Fruit fly (Drosophila melanogaster) Kc167 (cell line): ENCODE results near the gene Fer1HCH.

Experiments used
- Myc ChIP-seq: fragments of >200 bp; optimal IDR thresholded peaks from 2 replicates; lab custom pipeline; 2017; ENCODE audit warnings: missing external identifiers
- Sin3A ChIP-seq: fragments of >200 bp; optimal IDR thresholded peaks from 2 replicates; lab custom pipeline; 2018; ENCODE audit warnings: missing external identifiers
- h ChIP-seq: fragments of >200 bp; optimal IDR thresholded peaks from 3 replicates; lab custom pipeline; 2018; ENCODE audit warnings: missing external identifiers
- insv ChIP-seq: fragments of >200 bp; optimal IDR thresholded peaks from 3 replicates; lab custom pipeline; 2018; ENCODE audit warnings: missing external identifiers
- psq ChIP-seq: fragments of >200 bp; optimal IDR thresholded peaks from 2 replicates; lab custom pipeline; 2017; ENCODE audit warnings: missing external identifiers
- ttk ChIP-seq: sonication (Bioruptor generic); optimal IDR thresholded peaks from 2 replicates; lab custom pipeline; 2017; ENCODE audit warnings: missing external identifiers

The Fer1HCH gene

dm6 chr3R:30360653-30361052, 27.3 kb downstream of the Fer1HCH start:
- no peak for TF ChIP-seq Sin3A (lab: Kevin White, UChicago)
- no peak for TF ChIP-seq ttk
- no peak for TF ChIP-seq Myc (lab: Kevin White, UChicago)
- TF ChIP-seq insv (lab: Kevin White, UChicago) = no peak
- no peak for TF ChIP-seq psq (lab: Kevin White, UChicago)
- no peak for TF ChIP-seq h

DNA sequence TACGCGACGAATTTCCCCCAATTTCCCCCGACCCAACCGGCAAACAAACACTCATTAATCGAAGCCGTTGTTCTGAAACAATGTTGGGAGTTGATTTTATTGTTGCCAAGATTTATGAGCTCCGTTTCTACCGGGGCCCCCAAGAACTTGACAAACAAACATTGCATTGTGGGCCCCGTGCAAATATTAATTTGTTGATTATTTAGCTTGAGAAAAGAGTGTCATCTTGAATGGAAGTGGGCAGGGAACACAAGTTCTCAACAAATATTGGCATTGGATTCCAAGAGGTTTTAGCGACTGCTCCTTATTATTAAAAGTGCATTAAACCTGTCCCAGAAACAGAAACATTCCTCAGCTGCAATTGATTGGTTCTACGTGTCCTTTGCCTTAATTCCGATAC, 30.9 kb downstream of the Fer1HCH start:
- TF ChIP-seq Myc (lab: Kevin White, UChicago) = no peak
- no peak for TF ChIP-seq ttk
- no peak for TF ChIP-seq psq (lab: Kevin White, UChicago)
- no peak for TF ChIP-seq h
- TF ChIP-seq insv (lab: Kevin White, UChicago) = no peak
- TF ChIP-seq Sin3A (lab: Kevin White, UChicago) = no peak

DNA sequence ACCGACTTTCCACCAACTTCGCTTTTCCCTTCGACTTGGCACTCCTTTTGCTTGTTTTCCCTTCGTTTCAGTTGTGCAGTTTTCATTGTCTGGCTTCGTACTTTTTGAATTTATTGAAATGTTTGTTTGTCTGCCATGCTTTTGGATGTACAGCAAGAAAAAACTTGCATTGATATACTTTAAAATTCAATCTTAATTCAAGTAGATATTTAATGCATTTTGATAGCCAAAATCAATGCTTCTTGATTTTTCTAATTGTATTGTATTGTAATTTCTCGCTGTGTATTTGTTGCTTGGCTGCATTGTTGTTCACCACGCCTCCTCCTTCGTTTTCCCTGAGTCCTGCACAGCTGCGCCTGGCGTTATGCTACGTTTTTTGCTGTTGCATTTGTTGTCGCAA, 33.2 kb downstream of the Fer1HCH start:
- no peak for TF ChIP-seq psq (lab: Kevin White, UChicago)
- no peak for TF ChIP-seq h
- no peak for TF ChIP-seq Sin3A (lab: Kevin White, UChicago)
- no peak for TF ChIP-seq ttk
- TF ChIP-seq insv (lab: Kevin White, UChicago) = no peak
- TF ChIP-seq Myc (lab: Kevin White, UChicago) = no peak

dm6 chr3R:30352654-30353053, 35.3 kb downstream of the Fer1HCH start:
- TF ChIP-seq insv (lab: Kevin White, UChicago) (no peak), Myc (lab: Kevin White, UChicago) (no peak), h (no peak), Sin3A (lab: Kevin White, UChicago) (no peak), ttk (no peak), psq (lab: Kevin White, UChicago) (no peak)

DNA sequence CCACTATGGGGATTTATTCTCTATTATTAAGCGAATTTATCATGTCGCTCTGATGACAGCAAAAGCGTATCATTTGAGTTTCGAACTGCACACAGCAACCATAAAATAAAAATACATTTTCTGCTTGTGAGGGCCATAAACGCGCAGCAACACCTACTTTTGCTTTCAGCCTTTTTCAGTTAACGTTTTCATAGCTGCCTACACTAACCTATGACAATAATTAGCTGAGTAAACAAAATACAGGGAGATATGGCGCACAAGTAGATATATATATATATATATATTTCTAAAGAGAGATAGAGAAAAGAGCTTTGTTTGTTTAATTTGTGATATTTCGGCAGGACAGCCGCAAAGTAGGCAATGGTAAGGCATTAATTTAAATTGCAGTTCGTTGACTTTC, 42.5 kb downstream of the Fer1HCH start:
- TF ChIP-seq ttk (no peak), Sin3A (lab: Kevin White, UChicago) (no peak)

- TF ChIP-seq ttk (no peak), insv (lab: Kevin White, UChicago) (no peak), Sin3A (lab: Kevin White, UChicago) (no peak), h (no peak), Myc (lab: Kevin White, UChicago) (no peak), psq (lab: Kevin White, UChicago) (no peak)
Observed at dm6 chr3R:30344221-30344948, 43.6 kb downstream of the Fer1HCH start.

DNA sequence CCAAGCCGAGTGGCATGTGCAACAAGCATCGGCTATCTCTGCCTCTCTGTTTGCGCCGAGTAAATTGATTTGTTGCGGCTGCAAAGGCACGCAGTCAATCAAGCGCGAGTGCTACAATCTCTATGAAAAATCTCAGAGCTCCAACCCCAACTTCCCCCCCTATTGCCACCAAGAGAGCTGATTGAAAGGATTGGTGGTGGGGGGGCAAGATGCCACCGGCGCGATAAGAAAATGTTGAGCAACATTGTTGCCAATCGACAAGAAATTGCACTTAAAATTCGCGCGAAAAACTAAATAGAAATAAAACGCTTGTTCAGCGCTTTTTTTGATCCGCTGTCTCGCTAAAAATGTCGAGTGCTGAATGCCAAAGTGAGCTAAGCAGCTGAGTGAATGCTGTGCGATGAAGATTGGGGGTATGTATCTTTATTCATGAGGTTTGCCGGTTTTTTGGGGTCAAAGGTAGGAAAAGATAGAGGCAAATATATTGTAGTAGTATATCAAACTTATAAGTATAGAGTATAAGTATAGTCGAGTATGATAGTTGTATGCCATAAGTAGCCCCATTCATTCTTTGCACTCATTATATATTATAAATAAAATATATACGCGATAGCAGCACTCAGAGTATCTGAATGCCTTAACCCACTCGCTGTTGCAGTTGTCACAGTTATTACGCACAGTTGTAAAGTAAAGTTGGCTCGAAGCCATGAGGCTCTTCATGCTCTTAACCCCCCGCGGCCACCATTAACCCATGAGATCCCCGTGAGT, 44.3 kb downstream of the Fer1HCH start:
- TF ChIP-seq ttk = no peak
- TF ChIP-seq h = no peak
- TF ChIP-seq psq (lab: Kevin White, UChicago) = no peak
- no peak for TF ChIP-seq insv (lab: Kevin White, UChicago)
- TF ChIP-seq Sin3A (lab: Kevin White, UChicago) = no peak
- no peak for TF ChIP-seq Myc (lab: Kevin White, UChicago)

dm6 chr3R:30343048-30343447, 44.9 kb downstream of the Fer1HCH start:
- TF ChIP-seq Myc (lab: Kevin White, UChicago) (no peak), insv (lab: Kevin White, UChicago) (no peak), Sin3A (lab: Kevin White, UChicago) (no peak), psq (lab: Kevin White, UChicago) (no peak), h (no peak), ttk (no peak)

DNA sequence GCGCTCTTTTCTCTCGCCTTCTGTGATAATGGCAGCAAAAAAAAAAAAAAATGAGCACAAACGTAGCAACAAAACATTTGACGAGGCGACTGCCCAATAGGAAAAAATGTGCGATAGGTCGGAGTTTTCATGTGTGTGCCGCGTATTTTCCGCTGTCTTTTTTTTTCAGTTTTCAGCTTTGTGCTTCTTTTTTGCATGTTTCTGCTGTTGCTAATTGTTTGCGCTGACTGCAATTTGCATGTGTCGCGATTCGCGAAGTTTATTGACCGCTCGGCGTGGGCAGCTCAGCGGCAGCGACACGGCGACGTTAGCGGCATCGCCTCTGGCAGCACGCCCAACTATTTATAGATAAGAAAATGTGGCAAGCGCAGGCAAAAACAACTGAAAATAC, 49.3 kb downstream of the Fer1HCH start:
- no peak for TF ChIP-seq ttk
- no peak for TF ChIP-seq insv (lab: Kevin White, UChicago)
- TF ChIP-seq Myc (lab: Kevin White, UChicago) = no peak
- no peak for TF ChIP-seq psq (lab: Kevin White, UChicago)
- no peak for TF ChIP-seq h
- TF ChIP-seq Sin3A (lab: Kevin White, UChicago) = no peak

- TF ChIP-seq Myc (lab: Kevin White, UChicago) = no peak
- TF ChIP-seq insv (lab: Kevin White, UChicago) = no peak
- no peak for TF ChIP-seq psq (lab: Kevin White, UChicago)
- TF ChIP-seq ttk = no peak
- no peak for TF ChIP-seq Sin3A (lab: Kevin White, UChicago)
- TF ChIP-seq h = no peak
Observed at dm6 chr3R:30337919-30338647, 49.9 kb downstream of the Fer1HCH start.

DNA sequence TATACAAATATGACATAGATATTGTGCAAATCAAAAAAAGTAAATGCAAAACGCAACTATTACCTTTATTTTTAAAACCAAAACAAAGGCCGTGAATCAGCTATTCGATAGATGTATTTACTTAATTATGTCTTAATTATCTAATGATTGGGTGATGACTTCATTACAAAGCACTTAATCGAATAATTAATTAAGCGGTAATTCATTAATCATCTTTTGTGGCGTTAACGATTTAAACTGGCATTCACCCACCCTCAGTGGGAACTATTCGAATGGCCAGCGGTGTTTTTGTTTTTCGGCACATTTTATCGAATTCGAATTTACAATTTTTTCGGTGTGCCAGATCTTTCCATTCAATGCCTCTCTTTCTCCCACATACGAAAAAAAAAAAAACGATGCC, 50.5 kb downstream of the Fer1HCH start:
- TF ChIP-seq Myc (lab: Kevin White, UChicago) = no peak
- no peak for TF ChIP-seq psq (lab: Kevin White, UChicago)
- no peak for TF ChIP-seq h
- TF ChIP-seq insv (lab: Kevin White, UChicago) = no peak

DNA sequence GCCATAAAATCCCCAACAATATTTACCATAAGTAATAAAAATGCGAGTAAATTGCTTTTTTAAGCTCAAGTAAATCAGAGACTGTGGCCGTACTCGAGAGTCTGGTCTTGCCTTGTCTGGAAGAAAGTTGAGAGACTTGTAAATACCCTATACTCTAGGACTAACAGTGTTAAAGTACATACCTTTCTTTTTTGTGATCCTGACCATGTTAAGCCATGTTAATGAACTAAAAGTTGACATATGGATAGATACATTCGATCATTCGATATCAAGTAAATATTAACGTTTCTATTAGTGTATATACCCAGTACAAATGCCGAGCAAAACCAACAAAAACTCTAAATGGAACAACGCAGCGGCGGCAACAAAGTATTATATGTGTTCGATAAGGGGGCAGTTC, 51.9 kb downstream of the Fer1HCH start:
- TF ChIP-seq Sin3A (lab: Kevin White, UChicago) (no peak), psq (lab: Kevin White, UChicago) (no peak), ttk (no peak), insv (lab: Kevin White, UChicago) (no peak), Myc (lab: Kevin White, UChicago) (no peak), h (no peak)
